Worm (Caenorhabditis elegans) whole organism, early embryonic: ENCODE data around the gene clu-1.

Experiments used
- B0310.2 ChIP-seq: sonication (generic microtip); optimal IDR thresholded peaks from 2 replicates; lab custom pipeline; 2016; ENCODE audit warnings: mild to moderate bottlenecking, missing genetic modification characterization, missing compliant biosample characterization
- F13C5.2 ChIP-seq: sonication (generic microtip); optimal IDR thresholded peaks from 2 replicates; lab custom pipeline; 2017; ENCODE audit warnings: mild to moderate bottlenecking, missing genetic modification characterization, inconsistent platforms, missing compliant biosample characterization
- aly-1 ChIP-seq: sonication (generic microtip); optimal IDR thresholded peaks from 2 replicates; lab custom pipeline; 2016; ENCODE audit warnings: missing genetic modification characterization, missing compliant biosample characterization
- ama-1 ChIP-seq: fragments of 150-350 bp; optimal IDR thresholded peaks from 2 replicates; lab custom pipeline; 2014
- ceh-13 ChIP-seq: fragments of 200-800 bp; sonication (Bioruptor generic); optimal IDR thresholded peaks from 2 replicates; lab custom pipeline; 2018; ENCODE audit warnings: mild to moderate bottlenecking, missing genetic modification characterization, missing compliant biosample characterization
- ceh-36 ChIP-seq: sonication (generic microtip); optimal IDR thresholded peaks from 2 replicates; lab custom pipeline; 2016; ENCODE audit warnings: missing genetic modification characterization, inconsistent platforms, missing compliant biosample characterization
- ets-7 ChIP-seq: sonication (generic microtip); optimal IDR thresholded peaks from 2 replicates; lab custom pipeline; 2016; ENCODE audit warnings: missing genotype, missing genetic modification characterization, missing compliant biosample characterization
- flt-1 ChIP-seq: fragments of 200-800 bp; sonication (Bioruptor generic); IDR thresholded peaks from 2 replicates; pipeline ENCODE4 v1.3.6; 2022; ENCODE audit warnings: missing genetic modification characterization, missing compliant biosample characterization
- hmbx-1 ChIP-seq: sonication (generic microtip); optimal IDR thresholded peaks from 2 replicates; lab custom pipeline; 2016; ENCODE audit warnings: mild to moderate bottlenecking, missing genetic modification characterization, missing compliant biosample characterization
- hmg-4 ChIP-seq: fragments of 200-800 bp; sonication (Bioruptor generic); optimal IDR thresholded peaks from 2 replicates; lab custom pipeline; 2018; ENCODE audit warnings: mild to moderate bottlenecking, missing genetic modification characterization, missing compliant biosample characterization
- hnd-1 ChIP-seq: sonication (generic microtip); optimal IDR thresholded peaks from 2 replicates; lab custom pipeline; 2016; ENCODE audit warnings: missing genetic modification characterization, missing compliant biosample characterization
- pes-1 ChIP-seq: fragments of 200-800 bp; sonication (Bioruptor generic); IDR thresholded peaks from 2 replicates; pipeline ENCODE4 v1.3.6; 2022; ENCODE audit warnings: missing genetic modification reagents, missing genetic modification characterization, missing compliant biosample characterization
- scrt-1 ChIP-seq: fragments of 200-800 bp; sonication (Bioruptor generic); IDR thresholded peaks from 2 replicates; pipeline ENCODE4 v1.3.6; 2022; ENCODE audit warnings: missing genetic modification characterization, missing compliant biosample characterization
- sea-1 ChIP-seq: fragments of 200-800 bp; sonication (Bioruptor generic); conservative IDR thresholded peaks from 2 replicates; pipeline ENCODE4 v1.3.6; 2022; ENCODE audit warnings: missing genetic modification characterization, missing compliant biosample characterization
- tbx-11 ChIP-seq: fragments of 200-800 bp; sonication (Bioruptor generic); IDR thresholded peaks from 2 replicates; pipeline ENCODE4 v1.3.6; 2022; ENCODE audit warnings: missing genetic modification characterization, missing compliant biosample characterization
- tbx-37 ChIP-seq: fragments of 200-800 bp; sonication (Bioruptor generic); conservative IDR thresholded peaks from 2 replicates; pipeline ENCODE4 v1.3.6; 2022; ENCODE audit warnings: missing genetic modification reagents, missing genetic modification characterization, missing compliant biosample characterization
- tra-4 ChIP-seq: sonication (generic microtip); optimal IDR thresholded peaks from 2 replicates; lab custom pipeline; 2017; ENCODE audit warnings: missing genetic modification characterization, missing compliant biosample characterization

Gene clu-1

DNA sequence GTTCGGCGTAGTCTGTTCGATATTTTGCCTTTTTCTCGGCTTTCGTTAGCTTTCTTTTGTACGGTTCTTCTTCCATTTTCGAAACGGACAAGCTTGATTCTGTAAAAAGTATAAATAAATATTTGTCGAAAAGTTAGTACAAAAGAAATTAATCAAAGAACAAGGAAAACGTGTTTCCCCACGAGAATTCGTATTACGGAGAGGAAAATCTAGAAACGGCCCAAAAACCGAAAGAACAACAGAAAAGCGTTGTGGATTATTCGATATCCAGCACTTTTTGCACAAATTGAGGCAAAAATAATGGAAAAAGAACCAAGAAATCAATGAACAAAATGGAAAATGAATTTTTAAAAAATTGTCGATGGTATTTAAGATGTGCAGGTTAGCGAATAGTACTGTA, 21.0 kb upstream of the clu-1 start, which contains the start of gene mut-7:
Gene mut-7, minus strand, starts transcription at position 101 of the 400 bp plus-strand sequence.
- TF ChIP-seq tbx-37 (GFP tag; lab: Robert Waterston, UW) (no peak), ceh-13 (no peak), tra-4 (tag; lab: Kevin White, UChicago) (no peak), ceh-36 (no peak), sea-1 (GFP tag; lab: Robert Waterston, UW) (no peak), pes-1 (GFP tag; lab: Robert Waterston, UW) (no peak), F13C5.2 (no peak), ets-7 (tag; lab: Kevin White, UChicago) (no peak)

DNA sequence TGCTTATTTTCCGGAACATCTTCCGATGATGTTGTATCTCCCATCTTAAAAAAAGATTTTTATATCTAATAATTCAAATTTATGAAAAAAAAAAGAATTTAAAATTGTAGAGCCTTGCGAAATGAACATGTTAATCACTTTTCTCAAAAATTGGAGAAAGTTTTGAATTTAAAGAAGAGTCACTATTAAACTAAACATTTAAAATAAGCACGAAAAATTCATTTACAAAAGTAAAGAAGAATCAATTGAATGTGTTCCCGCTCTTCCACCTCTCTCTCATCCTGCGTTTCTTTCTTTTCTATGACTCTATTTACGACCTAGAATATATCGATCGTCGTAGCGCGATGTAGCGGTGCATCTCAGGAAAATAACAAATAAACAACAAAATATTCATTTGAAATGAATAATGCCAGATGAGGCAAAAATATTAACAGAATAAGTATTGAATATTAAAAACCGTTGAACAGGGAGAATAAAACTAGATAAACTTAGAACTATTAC, 17.4 kb upstream of the clu-1 start, which contains the start of gene ZK1098.3:
Gene ZK1098.3, minus strand, starts transcription at position 51 of the 501 bp plus-strand sequence.
- TF ChIP-seq hmg-4 (GFP tag; lab: Kevin White, UChicago) = no peak
- no peak for TF ChIP-seq B0310.2 (tag; lab: Kevin White, UChicago)
- no peak for TF ChIP-seq hmbx-1 (tag; lab: Kevin White, UChicago)
- no peak for TF ChIP-seq aly-1 (tag; lab: Kevin White, UChicago)
- TF ChIP-seq pes-1 (GFP tag; lab: Robert Waterston, UW) = no peak

DNA sequence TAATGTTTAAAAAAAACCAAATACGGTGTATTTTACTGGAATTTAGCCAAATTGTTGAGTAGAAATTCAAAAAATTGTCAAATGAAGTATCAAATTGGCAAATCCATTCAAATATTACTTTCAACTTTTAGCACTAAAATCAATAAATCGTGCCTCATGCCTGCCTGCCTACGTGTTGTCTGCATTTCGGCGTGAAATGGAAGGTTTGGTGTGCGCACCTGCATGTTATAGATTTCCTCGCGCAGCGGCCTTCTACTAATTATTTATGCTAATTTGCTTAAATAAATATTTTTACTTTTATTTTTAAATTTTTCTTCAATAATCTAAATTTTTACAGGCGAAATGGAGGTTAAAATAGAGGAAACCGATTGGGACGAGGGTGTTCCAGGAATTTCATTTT, 7.6 kb upstream of the clu-1 start, which contains the start of gene ZK1098.2:
Gene ZK1098.2, plus strand, starts transcription at position 336 of the 400 bp plus-strand sequence.
- no peak for TF ChIP-seq pes-1 (GFP tag; lab: Robert Waterston, UW)
- no peak for TF ChIP-seq tbx-37 (GFP tag; lab: Robert Waterston, UW)
- TF ChIP-seq hmg-4 (GFP tag; lab: Kevin White, UChicago) = no peak
- TF ChIP-seq ceh-13 = no peak
- no peak for TF ChIP-seq sea-1 (GFP tag; lab: Robert Waterston, UW)
- no peak for TF ChIP-seq aly-1 (tag; lab: Kevin White, UChicago)
- TF ChIP-seq ceh-36 = no peak
- no peak for TF ChIP-seq tra-4 (tag; lab: Kevin White, UChicago)
- TF ChIP-seq scrt-1 (GFP tag; lab: Robert Waterston, UW) = no peak
- TF ChIP-seq flt-1 (GFP tag; lab: Robert Waterston, UW) = no peak
- TF ChIP-seq ets-7 (tag; lab: Kevin White, UChicago) = no peak
- TF ChIP-seq ama-1 (lab: Kevin White, UChicago) = no peak
- TF ChIP-seq hmbx-1 (tag; lab: Kevin White, UChicago) = no peak
- no peak for TF ChIP-seq hnd-1 (tag; lab: Kevin White, UChicago)

DNA sequence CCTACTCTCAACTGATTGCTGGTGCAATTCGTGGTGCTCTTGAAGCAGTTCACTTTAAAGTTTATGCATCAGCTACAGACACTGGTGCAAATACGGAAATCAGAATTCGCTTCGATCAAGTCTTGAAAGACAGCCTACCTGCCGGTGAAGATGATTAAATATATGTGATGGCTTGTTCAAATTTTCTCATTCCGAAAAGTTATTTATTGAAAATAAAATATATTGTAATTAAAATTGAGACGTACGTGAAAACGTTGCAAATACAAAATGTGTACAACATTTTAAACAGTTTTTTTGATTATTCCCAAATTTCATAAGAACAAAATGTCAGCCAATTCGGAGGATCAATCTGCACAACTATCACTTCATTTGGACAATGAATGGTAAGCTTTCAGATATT, 5.6 kb upstream of the clu-1 start, which contains the start of gene ZK1098.6:
Gene ZK1098.6, plus strand, starts transcription at position 301 of the 400 bp plus-strand sequence.
- TF ChIP-seq ceh-36 (no peak), ets-7 (tag; lab: Kevin White, UChicago) (no peak), tbx-11 (GFP tag; lab: Robert Waterston, UW) (no peak), F13C5.2 (no peak), aly-1 (tag; lab: Kevin White, UChicago) (no peak), hmbx-1 (tag; lab: Kevin White, UChicago) (no peak), ama-1 (lab: Kevin White, UChicago) (no peak), tra-4 (tag; lab: Kevin White, UChicago) (no peak)

DNA sequence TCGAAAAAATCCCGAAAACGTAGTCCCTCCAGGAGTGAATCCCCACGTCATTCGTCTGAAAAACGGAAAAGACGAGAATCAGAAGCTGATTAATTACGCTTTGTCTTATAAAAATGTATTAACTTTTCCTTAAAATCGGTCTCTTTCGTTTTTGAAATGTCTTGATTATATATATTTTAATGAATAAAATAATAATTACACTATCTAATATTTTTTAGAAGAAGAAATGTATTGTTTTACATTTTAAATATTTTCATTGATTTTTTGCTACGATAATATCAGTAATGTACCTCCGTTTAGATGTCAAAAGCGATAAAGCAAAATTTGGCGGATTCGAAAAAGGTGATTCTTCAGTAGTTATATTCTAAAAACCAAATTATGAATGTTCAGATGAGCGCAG, 4.0 kb upstream of the clu-1 start, which contains the start of gene trpp-3:
Gene trpp-3, plus strand, starts transcription at position 301 of the 400 bp plus-strand sequence.
- TF ChIP-seq ets-7 (tag; lab: Kevin White, UChicago) (no peak), tbx-37 (GFP tag; lab: Robert Waterston, UW) (no peak), tra-4 (tag; lab: Kevin White, UChicago) (no peak), scrt-1 (GFP tag; lab: Robert Waterston, UW) (no peak), aly-1 (tag; lab: Kevin White, UChicago) (no peak), hmg-4 (GFP tag; lab: Kevin White, UChicago) (no peak), hmbx-1 (tag; lab: Kevin White, UChicago) (no peak), tbx-11 (GFP tag; lab: Robert Waterston, UW) (no peak), flt-1 (GFP tag; lab: Robert Waterston, UW) (no peak)

DNA sequence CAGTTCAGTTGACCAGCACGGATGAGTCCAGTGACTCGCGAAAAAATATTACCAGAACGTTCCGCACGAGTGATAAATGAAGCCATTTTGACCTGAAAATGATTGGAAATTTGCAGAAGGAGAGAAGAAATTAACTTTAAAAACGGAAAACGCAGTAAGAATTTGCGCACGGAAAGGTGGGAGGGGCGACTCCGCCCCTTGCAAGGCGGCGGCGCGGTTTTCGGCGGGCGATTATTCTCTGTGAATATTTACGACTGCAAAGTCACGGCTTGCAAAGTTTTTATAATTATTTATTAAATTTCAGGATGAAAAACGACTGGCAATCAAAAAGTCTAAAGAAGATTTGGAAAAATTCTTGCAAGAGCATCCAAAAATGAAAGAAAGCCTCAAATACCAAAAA, 2.3 kb upstream of the clu-1 start, which contains the start of gene mrps-23:
Gene mrps-23, minus strand, starts transcription at position 92 of the 400 bp plus-strand sequence.
- TF ChIP-seq tbx-37 (GFP tag; lab: Robert Waterston, UW) = no peak
- peak; percentile 7 for TF ChIP-seq hmg-4 (GFP tag; lab: Kevin White, UChicago)
- no peak for TF ChIP-seq hnd-1 (tag; lab: Kevin White, UChicago)
- no peak for TF ChIP-seq hmbx-1 (tag; lab: Kevin White, UChicago)
- no peak for TF ChIP-seq pes-1 (GFP tag; lab: Robert Waterston, UW)

DNA sequence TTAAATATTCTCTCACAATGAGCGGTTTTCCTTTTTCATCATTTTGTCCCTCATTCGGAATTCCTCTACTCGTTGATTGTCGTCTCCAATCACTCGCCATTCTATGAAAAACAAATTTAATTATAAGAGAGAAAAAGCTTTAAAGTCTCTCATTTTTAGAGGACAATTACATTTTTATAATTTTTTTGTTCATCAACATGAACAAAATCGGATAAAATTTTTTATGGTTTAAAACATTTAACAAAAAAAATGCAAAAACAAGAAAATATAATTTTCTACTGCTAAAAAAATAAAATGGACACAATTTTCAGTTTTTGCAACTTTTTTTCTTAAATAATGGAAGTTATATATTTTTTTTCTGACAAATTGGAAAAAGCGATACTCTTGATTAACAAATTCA, 5.1 kb downstream of the clu-1 start, which contains the start of gene F55H2.7:
Gene F55H2.7, minus strand, starts transcription at position 101 of the 400 bp plus-strand sequence.
- TF ChIP-seq pes-1 (GFP tag; lab: Robert Waterston, UW) = no peak
- no peak for TF ChIP-seq scrt-1 (GFP tag; lab: Robert Waterston, UW)
- TF ChIP-seq ceh-13 = no peak
- TF ChIP-seq hmbx-1 (tag; lab: Kevin White, UChicago) = no peak
- TF ChIP-seq ets-7 (tag; lab: Kevin White, UChicago) = no peak
- TF ChIP-seq F13C5.2 = no peak
- no peak for TF ChIP-seq B0310.2 (tag; lab: Kevin White, UChicago)

DNA sequence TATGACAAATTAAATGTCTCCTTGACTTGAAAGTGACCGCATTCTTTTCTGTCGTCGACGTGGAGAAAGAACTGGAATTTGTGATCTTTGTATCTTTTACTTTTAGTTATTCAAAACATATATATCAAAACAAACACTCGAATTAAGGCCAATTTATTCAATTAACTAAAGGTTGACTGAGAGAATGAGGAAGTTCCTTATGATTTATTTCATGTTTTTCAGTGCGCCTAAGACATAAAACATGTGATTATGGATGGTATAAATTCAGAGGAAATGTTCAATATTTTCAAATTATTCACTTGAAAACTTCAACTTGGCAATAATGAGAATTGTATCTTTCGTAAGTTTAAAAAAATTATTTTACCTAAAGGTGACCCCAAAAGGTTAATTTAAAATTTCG, 7.7 kb downstream of the clu-1 start, which contains the start of gene F55H2.8:
Gene F55H2.8, plus strand, starts transcription at position 301 of the 400 bp plus-strand sequence.
- no peak for TF ChIP-seq ets-7 (tag; lab: Kevin White, UChicago)
- no peak for TF ChIP-seq B0310.2 (tag; lab: Kevin White, UChicago)
- TF ChIP-seq hmg-4 (GFP tag; lab: Kevin White, UChicago) = no peak
- TF ChIP-seq pes-1 (GFP tag; lab: Robert Waterston, UW) = no peak
- TF ChIP-seq scrt-1 (GFP tag; lab: Robert Waterston, UW) = no peak
- TF ChIP-seq ceh-13 = no peak
- TF ChIP-seq ceh-36 = no peak
